Fruit fly (Drosophila melanogaster) whole organism, prepupa: Measurements from ENCODE around the gene Tsp2A.

Experiments used
- Blimp-1 ChIP-seq: fragments of 200-800 bp; sonication (Bioruptor generic); optimal IDR thresholded peaks from 3 replicates; lab custom pipeline; 2017; ENCODE audit warnings: missing biosample characterization, missing genetic modification characterization, mild to moderate bottlenecking, moderate library complexity, missing genetic modification reagents
- CG10669 ChIP-seq: fragments of 200-800 bp; sonication (Bioruptor generic); optimal IDR thresholded peaks from 3 replicates; lab custom pipeline; 2018; ENCODE audit warnings: missing biosample characterization, mild to moderate bottlenecking, missing genetic modification characterization, moderate library complexity
- CG11294 ChIP-seq: fragments of 200-800 bp; sonication (Bioruptor generic); IDR thresholded peaks from 2 replicates; pipeline ENCODE4 v1.3.6; 2022; ENCODE audit warnings: missing biosample characterization, missing genetic modification characterization
- CG11762 ChIP-seq: fragments of 200-800 bp; sonication (Bioruptor generic); optimal IDR thresholded peaks from 3 replicates; lab custom pipeline; 2016; ENCODE audit warnings: missing biosample characterization, missing genetic modification characterization; ENCODE audit not compliant: insufficient read depth
- CG15336 ChIP-seq: fragments of 200-800 bp; sonication (Bioruptor generic); IDR thresholded peaks from 2 replicates; pipeline ENCODE4 v1.3.6; 2022; ENCODE audit warnings: missing biosample characterization, missing genetic modification characterization
- CG1621 ChIP-seq: fragments of 200-800 bp; sonication (Bioruptor generic); optimal IDR thresholded peaks from 3 replicates; lab custom pipeline; 2018; ENCODE audit warnings: missing biosample characterization, mild to moderate bottlenecking, missing genetic modification characterization
- CG16779 ChIP-seq: fragments of 200-800 bp; sonication (Bioruptor generic); optimal IDR thresholded peaks from 3 replicates; lab custom pipeline; 2017; ENCODE audit warnings: missing biosample characterization, mild to moderate bottlenecking, missing genetic modification characterization
- CG3032 ChIP-seq: fragments of 200-800 bp; optimal IDR thresholded peaks from 2 replicates; lab custom pipeline; 2019; ENCODE audit warnings: missing biosample characterization, mild to moderate bottlenecking, missing genetic modification characterization, moderate library complexity
- CG31627 ChIP-seq: fragments of 200-800 bp; sonication (Bioruptor generic); optimal IDR thresholded peaks from 3 replicates; lab custom pipeline; 2016; ENCODE audit warnings: missing biosample characterization, missing genetic modification characterization
- CG32006 ChIP-seq: fragments of 200-800 bp; sonication (Bioruptor generic); optimal IDR thresholded peaks from 3 replicates; lab custom pipeline; 2017; ENCODE audit warnings: missing biosample characterization, mild to moderate bottlenecking, missing genetic modification characterization
- CG34406 ChIP-seq: fragments of 200-800 bp; sonication (Bioruptor generic); optimal IDR thresholded peaks from 3 replicates; lab custom pipeline; 2016; ENCODE audit warnings: missing biosample characterization, missing genetic modification characterization
- CG3919 ChIP-seq: fragments of 200-800 bp; sonication (Bioruptor generic); optimal IDR thresholded peaks from 3 replicates; lab custom pipeline; 2016; ENCODE audit warnings: missing biosample characterization, missing genetic modification characterization
- CG6792 ChIP-seq: fragments of 200-800 bp; sonication (Bioruptor generic); optimal IDR thresholded peaks from 3 replicates; lab custom pipeline; 2016; ENCODE audit warnings: missing biosample characterization, missing genetic modification characterization
- CG6808 ChIP-seq: fragments of 200-800 bp; sonication (Bioruptor generic); optimal IDR thresholded peaks from 3 replicates; lab custom pipeline; 2017; ENCODE audit warnings: missing biosample characterization, missing genetic modification characterization, mild to moderate bottlenecking, moderate library complexity, missing genetic modification reagents
- CG6854 ChIP-seq: fragments of 200-800 bp; sonication (Bioruptor generic); optimal IDR thresholded peaks from 2 replicates; lab custom pipeline; 2017; ENCODE audit warnings: missing biosample characterization, mild to moderate bottlenecking, missing genetic modification characterization
- CG7368 ChIP-seq: fragments of 200-800 bp; sonication (Bioruptor generic); optimal IDR thresholded peaks from 3 replicates; lab custom pipeline; 2016; ENCODE audit warnings: missing biosample characterization, missing genetic modification characterization
- CG8319 ChIP-seq: fragments of 200-800 bp; sonication (Bioruptor generic); optimal IDR thresholded peaks from 3 replicates; lab custom pipeline; 2016; ENCODE audit warnings: missing biosample characterization, missing genetic modification characterization
- CG8632 ChIP-seq: fragments of 200-800 bp; sonication (Bioruptor generic); optimal IDR thresholded peaks from 3 replicates; lab custom pipeline; 2016; ENCODE audit warnings: missing biosample characterization, missing genetic modification characterization
- CG9139 ChIP-seq: fragments of 200-800 bp; sonication (Bioruptor generic); optimal IDR thresholded peaks from 3 replicates; lab custom pipeline; 2017; ENCODE audit warnings: missing biosample characterization, mild to moderate bottlenecking, missing genetic modification characterization
- Eip75B ChIP-seq: fragments of 200-800 bp; sonication (Bioruptor generic); optimal IDR thresholded peaks from 3 replicates; lab custom pipeline; 2016; ENCODE audit warnings: missing biosample characterization, missing genetic modification characterization
- Eip78C ChIP-seq: fragments of 200-800 bp; sonication (Bioruptor generic); peaks from one replicate; lab custom pipeline; 2016; ENCODE audit warnings: missing biosample characterization, missing genetic modification characterization
- Eip93F ChIP-seq: fragments of 200-800 bp; sonication (Bioruptor generic); optimal IDR thresholded peaks from 2 replicates; lab custom pipeline; 2016; ENCODE audit warnings: missing biosample characterization, mild to moderate bottlenecking, missing genetic modification characterization
- Ets21C ChIP-seq: fragments of 200-800 bp; sonication (Bioruptor generic); optimal IDR thresholded peaks from 3 replicates; lab custom pipeline; 2016; ENCODE audit warnings: missing biosample characterization, missing genetic modification characterization
- Gug ChIP-seq: fragments of 200-800 bp; sonication (Bioruptor generic); IDR thresholded peaks from 2 replicates; pipeline ENCODE4 v1.3.6; 2022; ENCODE audit warnings: missing biosample characterization, missing genetic modification characterization
- Hr38 ChIP-seq: sonication (Bioruptor generic); optimal IDR thresholded peaks from 2 replicates; lab custom pipeline; 2016; ENCODE audit warnings: missing biosample characterization, missing genetic modification characterization
- Hr39 ChIP-seq: fragments of 200-800 bp; sonication (Bioruptor generic); optimal IDR thresholded peaks from 2 replicates; lab custom pipeline; 2016; ENCODE audit warnings: missing biosample characterization, missing genetic modification characterization
- Hr4 ChIP-seq: fragments of 200-800 bp; sonication (Bioruptor generic); optimal IDR thresholded peaks from 3 replicates; lab custom pipeline; 2016; ENCODE audit warnings: missing biosample characterization, missing genetic modification characterization
- Lpt ChIP-seq: fragments of 200-800 bp; sonication (Bioruptor generic); optimal IDR thresholded peaks from 3 replicates; lab custom pipeline; 2016; ENCODE audit warnings: missing biosample characterization, missing genetic modification characterization
- Met ChIP-seq: fragments of 200-800 bp; sonication (Bioruptor generic); optimal IDR thresholded peaks from 3 replicates; lab custom pipeline; 2016; ENCODE audit warnings: missing biosample characterization, missing genetic modification characterization
- OdsH ChIP-seq: fragments of 200-800 bp; sonication (Bioruptor generic); optimal IDR thresholded peaks from 3 replicates; lab custom pipeline; 2016; ENCODE audit warnings: missing biosample characterization, missing genetic modification characterization
- Sox102F ChIP-seq: fragments of 200-800 bp; sonication (Bioruptor generic); optimal IDR thresholded peaks from 2 replicates; lab custom pipeline; 2016; ENCODE audit warnings: missing biosample characterization, mild to moderate bottlenecking, missing genetic modification characterization
- Sox14 ChIP-seq: fragments of 200-800 bp; sonication (Bioruptor generic); optimal IDR thresholded peaks from 3 replicates; lab custom pipeline; 2016; ENCODE audit warnings: missing biosample characterization, missing genetic modification characterization
- Sox15 ChIP-seq: fragments of 200-800 bp; sonication (Bioruptor generic); optimal IDR thresholded peaks from 3 replicates; lab custom pipeline; 2016; ENCODE audit warnings: missing biosample characterization, missing genetic modification characterization
- achi ChIP-seq: fragments of 200-800 bp; sonication (Bioruptor generic); optimal IDR thresholded peaks from 3 replicates; lab custom pipeline; 2016; ENCODE audit warnings: missing biosample characterization, missing genetic modification characterization
- acj6 ChIP-seq: fragments of 200-800 bp; sonication (Bioruptor generic); optimal IDR thresholded peaks from 3 replicates; lab custom pipeline; 2016; ENCODE audit warnings: missing biosample characterization, missing genetic modification characterization
- cyc ChIP-seq: fragments of 200-800 bp; sonication (Bioruptor generic); optimal IDR thresholded peaks from 3 replicates; lab custom pipeline; 2016; ENCODE audit warnings: missing biosample characterization, missing genetic modification characterization
- dac ChIP-seq: fragments of 200-800 bp; sonication (Bioruptor generic); optimal IDR thresholded peaks from 2 replicates; lab custom pipeline; 2017; ENCODE audit warnings: missing biosample characterization, mild to moderate bottlenecking, missing genetic modification characterization
- eg ChIP-seq: fragments of 200-800 bp; sonication (Bioruptor generic); IDR thresholded peaks from 3 replicates; pipeline ENCODE4 v1.3.6; 2022; ENCODE audit warnings: missing biosample characterization, missing genetic modification characterization
- esn ChIP-seq: fragments of 200-800 bp; sonication (Bioruptor generic); optimal IDR thresholded peaks from 2 replicates; lab custom pipeline; 2016; ENCODE audit warnings: missing biosample characterization, mild to moderate bottlenecking, missing genetic modification characterization, moderate library complexity
- fd85E ChIP-seq: fragments of 200-800 bp; sonication (Bioruptor generic); optimal IDR thresholded peaks from 3 replicates; lab custom pipeline; 2016; ENCODE audit warnings: missing biosample characterization, missing genetic modification characterization
- lz ChIP-seq: fragments of 200-800 bp; sonication (Bioruptor generic); optimal IDR thresholded peaks from 3 replicates; lab custom pipeline; 2016; ENCODE audit warnings: missing biosample characterization, missing genetic modification characterization
- net ChIP-seq: fragments of 200-800 bp; sonication (Bioruptor generic); optimal IDR thresholded peaks from 3 replicates; lab custom pipeline; 2016; ENCODE audit warnings: missing biosample characterization, missing genetic modification characterization
- spab ChIP-seq: fragments of 200-800 bp; sonication (Bioruptor generic); optimal IDR thresholded peaks from 2 replicates; lab custom pipeline; 2017; ENCODE audit warnings: missing biosample characterization, mild to moderate bottlenecking, missing genetic modification characterization, missing genetic modification reagents
- ss ChIP-seq, 2 experiments: fragments of 200-800 bp; sonication (Bioruptor generic); optimal IDR thresholded peaks; 2 replicates in 1 of 2; 3 replicates in 1 of 2; lab custom pipeline; 2017 to 2018; ENCODE audit warnings: mild to moderate bottlenecking in 2 of 2, missing biosample characterization in 2 of 2, missing genetic modification characterization in 2 of 2, moderate library complexity in 1 of 2
- svp ChIP-seq: fragments of 200-800 bp; sonication (Bioruptor generic); peaks from one replicate; lab custom pipeline; 2016; ENCODE audit warnings: missing biosample characterization, missing genetic modification characterization
- vri ChIP-seq: fragments of 200-800 bp; sonication (Bioruptor generic); optimal IDR thresholded peaks from 3 replicates; lab custom pipeline; 2016; ENCODE audit warnings: missing biosample characterization, mild to moderate bottlenecking, missing genetic modification characterization

Gene Tsp2A

dm6 chrX:1322214-1322613 lies 24.1 kb upstream of the Tsp2A start, which contains the start of gene DAAM (continued):
- TF ChIP-seq esn (no peak), CG6808 (peak; percentile 9), CG9139 (GFP tag; lab: Kevin White, UChicago) (no peak), cyc (no peak), Eip78C (GFP tag; lab: Kevin White, UChicago) (peak; percentile 64), dac (GFP tag; lab: Kevin White, UChicago) (no peak), svp (GFP tag; lab: Kevin White, UChicago) (no peak), CG1621 (tag; lab: Kevin White, UChicago) (no peak), CG8632 (GFP tag; lab: Kevin White, UChicago) (no peak), spab (GFP tag; lab: Kevin White, UChicago) (no peak), net (no peak), CG11762 (no peak), CG15336 (no peak), Blimp-1 (GFP tag; lab: Kevin White, UChicago) (no peak), CG10669 (GFP tag; lab: Kevin White, UChicago) (no peak), vri (GFP tag; lab: Kevin White, UChicago) (no peak), CG6854 (GFP tag; lab: Kevin White, UChicago) (peak; percentile 1), Hr4 (GFP tag; lab: Kevin White, UChicago) (no peak), Lpt (GFP tag; lab: Kevin White, UChicago) (no peak), Eip93F (no peak), Hr39 (GFP tag; lab: Kevin White, UChicago) (peak; percentile 23), CG16779 (tag; lab: Kevin White, UChicago) (no peak)

- TF ChIP-seq net (no peak), Ets21C (GFP tag; lab: Kevin White, UChicago) (no peak), Lpt (GFP tag; lab: Kevin White, UChicago) (peak; percentile 4), Eip78C (GFP tag; lab: Kevin White, UChicago) (peak; percentile 44), ss (GFP tag; optimal IDR thresholded peaks at IDR 0.05; lab: Kevin White, UChicago) (peak in 1 of 2 experiments; percentile 18), CG3919 (GFP tag; lab: Kevin White, UChicago) (peak; percentile 29), eg (peak; percentile 40; the same call in 1 of the 3 replicates), CG15336 (peak; percentile 37; the same call in 1 of the 2 replicates)
Observed at dm6 chrX:1337998-1338397, 8.4 kb upstream of the Tsp2A start.

dm6 chrX:1341528-1341927 lies 4.8 kb upstream of the Tsp2A start, which contains the start of gene CG11409:
Gene CG11409 (minus strand): TSS chrX:1341587.
- peak; percentile 37 for TF ChIP-seq esn
- TF ChIP-seq CG8319 (GFP tag; lab: Kevin White, UChicago) = no peak
- no peak for TF ChIP-seq Eip78C (GFP tag; lab: Kevin White, UChicago)
- no peak for TF ChIP-seq svp (GFP tag; lab: Kevin White, UChicago)
- TF ChIP-seq CG16779 (tag; lab: Kevin White, UChicago) = no peak
- no peak for TF ChIP-seq CG11294
- no peak for TF ChIP-seq Sox14 (GFP tag; lab: Kevin White, UChicago)
- no peak for TF ChIP-seq CG11762
- no peak for TF ChIP-seq achi (GFP tag; lab: Kevin White, UChicago)
- TF ChIP-seq Hr39 (GFP tag; lab: Kevin White, UChicago) = peak; percentile 36
- no peak for TF ChIP-seq CG6792 (GFP tag; lab: Kevin White, UChicago)
- TF ChIP-seq CG34406 (GFP tag; lab: Kevin White, UChicago) = no peak
- peak; percentile 30 for TF ChIP-seq CG31627
- peak; percentile 2 for TF ChIP-seq CG3032 (tag; lab: Kevin White, UChicago)
- TF ChIP-seq Lpt (GFP tag; lab: Kevin White, UChicago) = no peak
- TF ChIP-seq Hr38 (GFP tag; lab: Kevin White, UChicago) = no peak
- no peak for TF ChIP-seq Sox102F
- TF ChIP-seq Gug = no peak
- TF ChIP-seq CG10669 (GFP tag; lab: Kevin White, UChicago) = no peak
- no peak for TF ChIP-seq dac (GFP tag; lab: Kevin White, UChicago)
- TF ChIP-seq CG32006 = no peak
- TF ChIP-seq ss (GFP tag; optimal IDR thresholded peaks at IDR 0.05; lab: Kevin White, UChicago) = no peak
- no peak for TF ChIP-seq CG8632 (GFP tag; lab: Kevin White, UChicago)
- TF ChIP-seq lz = no peak
- peak; percentile 5 for TF ChIP-seq cyc
- no peak for TF ChIP-seq Met (GFP tag; lab: Kevin White, UChicago)
- TF ChIP-seq CG6808 = no peak
- no peak for TF ChIP-seq CG7368 (GFP tag; lab: Kevin White, UChicago)
- no peak for TF ChIP-seq spab (GFP tag; lab: Kevin White, UChicago)
- TF ChIP-seq fd85E (GFP tag; lab: Kevin White, UChicago) = no peak
- TF ChIP-seq net = no peak
- no peak for TF ChIP-seq Hr4 (GFP tag; lab: Kevin White, UChicago)
- TF ChIP-seq Eip75B (GFP tag; lab: Kevin White, UChicago) = no peak
- TF ChIP-seq Sox15 = no peak
- no peak for TF ChIP-seq vri (GFP tag; lab: Kevin White, UChicago)
- peak; percentile 28 for TF ChIP-seq acj6 (GFP tag; lab: Kevin White, UChicago)
- TF ChIP-seq OdsH (GFP tag; lab: Kevin White, UChicago) = no peak
